Worm (Caenorhabditis elegans) whole organism, L4 larva: ENCODE results near the gene C54D10.4.

Source experiments
- D1046.2 ChIP-seq: fragments of 200-800 bp; sonication (Bioruptor generic); IDR thresholded peaks from 2 replicates; pipeline ENCODE4 v1.3.6; 2022; ENCODE audit warnings: missing genetic modification characterization, missing compliant biosample characterization
- F26F4.8 ChIP-seq: fragments of 200-800 bp; sonication (Bioruptor generic); conservative IDR thresholded peaks from 2 replicates; pipeline ENCODE4 v1.3.6; 2022; ENCODE audit warnings: missing genetic modification characterization, missing compliant biosample characterization
- T20F7.1 ChIP-seq: fragments of 200-800 bp; sonication (Bioruptor generic); optimal IDR thresholded peaks from 2 replicates; lab custom pipeline; 2018; ENCODE audit warnings: mild to moderate bottlenecking, missing genetic modification characterization, missing compliant biosample characterization
- Y48G9A.11 ChIP-seq: fragments of 200-800 bp; sonication (Bioruptor generic); IDR thresholded peaks from 2 replicates; pipeline ENCODE4 v1.3.6; 2022; ENCODE audit warnings: missing genetic modification reagents, missing genetic modification characterization, missing compliant biosample characterization
- ZK337.2 ChIP-seq: fragments of 200-800 bp; sonication (Bioruptor generic); IDR thresholded peaks from 2 replicates; pipeline ENCODE4 v1.3.6; 2022; ENCODE audit warnings: missing genetic modification reagents, missing genetic modification characterization, missing compliant biosample characterization
- ZK546.5 ChIP-seq, 2 experiments: sonication (generic microtip); optimal IDR thresholded peaks; 2 replicates each; lab custom pipeline; 2017; ENCODE audit warnings: missing biosample characterization in 2 of 2, missing genetic modification characterization in 2 of 2
- aha-1 ChIP-seq: fragments of 150-350 bp; peaks from one replicate; lab custom pipeline; 2014; ENCODE audit warnings: missing biosample characterization, missing genetic modification characterization
- aly-2 ChIP-seq: sonication (generic microtip); optimal IDR thresholded peaks from 2 replicates; lab custom pipeline; 2018; ENCODE audit warnings: missing biosample characterization, missing genetic modification characterization
- ceh-20 ChIP-seq: fragments of 200-800 bp; sonication (Bioruptor generic); IDR thresholded peaks from 2 replicates; pipeline ENCODE4 v1.3.6; 2022; ENCODE audit warnings: missing genetic modification reagents, missing genetic modification characterization, missing compliant biosample characterization
- ceh-28 ChIP-seq: fragments of 150-350 bp; optimal IDR thresholded peaks from 2 replicates; lab custom pipeline; 2014; ENCODE audit warnings: missing biosample characterization, missing genetic modification reagents, missing genetic modification characterization
- ces-1 ChIP-seq: fragments of 150-350 bp; sonication (generic microtip); optimal IDR thresholded peaks from 4 replicates; lab custom pipeline; 2014; ENCODE audit warnings: missing biosample characterization, missing genetic modification reagents, missing genetic modification characterization
- daf-12 ChIP-seq: fragments of 150-350 bp; optimal IDR thresholded peaks from 2 replicates; lab custom pipeline; 2014; ENCODE audit warnings: missing biosample characterization, missing genetic modification reagents, missing genetic modification characterization
- daf-16 ChIP-seq, 3 experiments: sonication (generic microtip); optimal IDR thresholded peaks; 2 replicates each; lab custom pipeline; 2016 to 2017; ENCODE audit warnings: missing genetic modification characterization in 3 of 3, missing genetic modification reagents in 3 of 3, mild to moderate bottlenecking in 2 of 3, missing compliant biosample characterization in 2 of 3, missing biosample characterization in 1 of 3, moderate library complexity in 1 of 3
- daf-8 ChIP-seq: fragments of 200-800 bp; sonication (Bioruptor generic); IDR thresholded peaks from 2 replicates; pipeline ENCODE4 v1.3.6; 2022; ENCODE audit warnings: missing genetic modification characterization, missing compliant biosample characterization
- dmd-9 ChIP-seq: fragments of 200-800 bp; sonication (Bioruptor generic); IDR thresholded peaks from 2 replicates; pipeline ENCODE4 v1.3.6; 2022; ENCODE audit warnings: missing genetic modification reagents, missing genetic modification characterization, missing compliant biosample characterization
- dpl-1 ChIP-seq: fragments of 150-350 bp; optimal IDR thresholded peaks from 2 replicates; lab custom pipeline; 2014; ENCODE audit warnings: missing biosample characterization, missing genetic modification reagents, missing genetic modification characterization
- duxl-1 ChIP-seq: sonication (generic microtip); optimal IDR thresholded peaks from 2 replicates; lab custom pipeline; 2016; ENCODE audit warnings: mild to moderate bottlenecking, missing genetic modification characterization, moderate library complexity, missing compliant biosample characterization; ENCODE audit not compliant: poor library complexity
- dve-1 ChIP-seq: sonication (generic microtip); optimal IDR thresholded peaks from 2 replicates; lab custom pipeline; 2017; ENCODE audit warnings: antibody characterized with exemption, mild to moderate bottlenecking, missing genetic modification characterization, missing compliant biosample characterization; ENCODE audit not compliant: insufficient read depth
- hlh-11 ChIP-seq: fragments of 200-800 bp; sonication (Bioruptor generic); optimal IDR thresholded peaks from 2 replicates; lab custom pipeline; 2018; ENCODE audit warnings: mild to moderate bottlenecking, missing genetic modification characterization, missing compliant biosample characterization
- hlh-30 ChIP-seq: sonication (generic microtip); optimal IDR thresholded peaks from 2 replicates; lab custom pipeline; 2017; ENCODE audit warnings: antibody characterized with exemption, mild to moderate bottlenecking, missing genetic modification characterization, missing compliant biosample characterization; ENCODE audit not compliant: insufficient read depth
- jun-1 ChIP-seq: fragments of 150-350 bp; optimal IDR thresholded peaks from 2 replicates; lab custom pipeline; 2014; ENCODE audit warnings: missing biosample characterization, missing genetic modification reagents, missing genetic modification characterization
- lin-1 ChIP-seq: fragments of 200-800 bp; sonication (Bioruptor generic); IDR thresholded peaks from 2 replicates; pipeline ENCODE4 v1.3.6; 2022; ENCODE audit warnings: missing genetic modification reagents, missing genetic modification characterization, missing compliant biosample characterization
- lin-39 ChIP-seq: fragments of 150-350 bp; optimal IDR thresholded peaks from 2 replicates; lab custom pipeline; 2014; ENCODE audit warnings: missing biosample characterization, missing genetic modification reagents, missing genetic modification characterization
- lsy-2 ChIP-seq, 2 experiments: fragments of 150-350 bp in 1 of 2; sonication (generic microtip) in 1 of 2; optimal IDR thresholded peaks; 2 replicates each; lab custom pipeline; 2014 to 2017; ENCODE audit warnings: missing biosample characterization in 2 of 2, missing genetic modification characterization in 2 of 2
- mep-1 ChIP-seq: fragments of 150-350 bp; sonication (generic microtip); optimal IDR thresholded peaks from 3 replicates; lab custom pipeline; 2014; ENCODE audit warnings: missing biosample characterization, missing genetic modification characterization
- mxl-2 ChIP-seq: fragments of 200-800 bp; sonication (Bioruptor generic); conservative IDR thresholded peaks from 2 replicates; pipeline ENCODE4 v1.3.6; 2022; ENCODE audit warnings: missing genetic modification reagents, missing genetic modification characterization, missing compliant biosample characterization
- nhr-102 ChIP-seq: sonication (generic microtip); optimal IDR thresholded peaks from 2 replicates; lab custom pipeline; 2016; ENCODE audit warnings: mild to moderate bottlenecking, missing genetic modification characterization, moderate library complexity, missing compliant biosample characterization
- nhr-28 ChIP-seq: fragments of 150-350 bp; optimal IDR thresholded peaks from 2 replicates; lab custom pipeline; 2014; ENCODE audit warnings: missing biosample characterization, missing genetic modification characterization
- nhr-41 ChIP-seq: fragments of 200-800 bp; sonication (Bioruptor generic); IDR thresholded peaks from 2 replicates; pipeline ENCODE4 v1.3.6; 2022; ENCODE audit warnings: missing genetic modification reagents, missing genetic modification characterization, missing compliant biosample characterization
- nhr-48 ChIP-seq: sonication (generic microtip); optimal IDR thresholded peaks from 2 replicates; lab custom pipeline; 2016; ENCODE audit warnings: mild to moderate bottlenecking, missing genetic modification characterization, missing compliant biosample characterization
- nhr-6 ChIP-seq: fragments of 150-350 bp; optimal IDR thresholded peaks from 2 replicates; lab custom pipeline; 2014; ENCODE audit warnings: missing biosample characterization, missing genetic modification characterization
- nhr-76 ChIP-seq: fragments of 150-350 bp; optimal IDR thresholded peaks from 2 replicates; lab custom pipeline; 2014; ENCODE audit warnings: missing biosample characterization, missing genetic modification characterization
- saeg-2 ChIP-seq: fragments of 200-800 bp; sonication (Bioruptor generic); IDR thresholded peaks from 2 replicates; pipeline ENCODE4 v1.3.6; 2022; ENCODE audit warnings: missing genetic modification reagents, missing genetic modification characterization, missing compliant biosample characterization
- snpc-1.2 ChIP-seq: fragments of 200-800 bp; sonication (Bioruptor generic); IDR thresholded peaks from 2 replicates; pipeline ENCODE4 v1.3.6; 2022; ENCODE audit warnings: missing genetic modification reagents, missing genetic modification characterization, missing compliant biosample characterization
- snpc-4 ChIP-seq: fragments of 150-350 bp; optimal IDR thresholded peaks from 2 replicates; lab custom pipeline; 2014; ENCODE audit warnings: missing biosample characterization, missing genetic modification characterization
- unc-130 ChIP-seq: sonication (generic microtip); optimal IDR thresholded peaks from 2 replicates; lab custom pipeline; 2016; ENCODE audit warnings: missing genetic modification reagents, missing genetic modification characterization, missing compliant biosample characterization
- unc-62 ChIP-seq, 3 experiments: fragments of 150-350 bp in 1 of 3; sonication (generic microtip); optimal IDR thresholded peaks in 2 of 3; peaks in 1 of 3; 1 replicate in 1 of 3; 2 replicates in 2 of 3; lab custom pipeline; 2014 to 2017; ENCODE audit warnings: missing biosample characterization in 3 of 3, missing genetic modification characterization in 3 of 3, missing genetic modification reagents in 3 of 3, missing genotype in 1 of 3
- ztf-7 ChIP-seq: fragments of 150-350 bp; optimal IDR thresholded peaks from 2 replicates; lab custom pipeline; 2014; ENCODE audit warnings: missing biosample characterization, missing genetic modification characterization

Gene C54D10.4

ce11 chrV:12412321-12412720 lies 8.4 kb downstream of the C54D10.4 start:
- TF ChIP-seq dpl-1 (GFP tag; lab: Kevin White, UChicago), result no peak
- TF ChIP-seq unc-62 (GFP tag; optimal IDR thresholded peaks at IDR 0.05 in 1 of 2; lab: Kevin White, UChicago), result peak in 1 of 2 experiments; percentile 80
- TF ChIP-seq unc-62 (tag; optimal IDR thresholded peaks at IDR 0.05; lab: Kevin White, UChicago), result no peak

- TF ChIP-seq dmd-9 (GFP tag; lab: Robert Waterston, UW) (no peak), nhr-28 (tag; lab: Kevin White, UChicago) (peak; percentile 13)
These were observed 8.8 kb downstream of the C54D10.4 start, which contains the start of gene cdr-7 for ce11 chrV:12411909-12412308. TSS of gene cdr-7 (minus strand) at chrV:12412113.

- peak; percentile 11 for TF ChIP-seq dve-1 (tag; lab: Kevin White, UChicago)
- peak; percentile 64 for TF ChIP-seq nhr-48 (tag; lab: Kevin White, UChicago)
- TF ChIP-seq snpc-4, result no peak
- TF ChIP-seq mep-1 (tag; lab: Kevin White, UChicago), result peak; percentile 2
- TF ChIP-seq ztf-7 (tag; lab: Kevin White, UChicago), result peak; percentile 93
- no peak for TF ChIP-seq daf-8 (GFP tag; lab: Robert Waterston, UW)
- TF ChIP-seq hlh-30, result peak; percentile 40
- TF ChIP-seq snpc-1.2 (GFP tag; lab: Robert Waterston, UW), result no peak
- peak; percentile 14 for TF ChIP-seq nhr-28 (tag; lab: Kevin White, UChicago)
- TF ChIP-seq aha-1, result peak; percentile 31
- TF ChIP-seq, all 104 proteins: peak for 7
These were observed 10.2 kb downstream of the C54D10.4 start, which contains the start of gene hrg-2 for ce11 chrV:12410416-12411001. TSS of gene hrg-2 (minus strand) at chrV:12410513.

DNA sequence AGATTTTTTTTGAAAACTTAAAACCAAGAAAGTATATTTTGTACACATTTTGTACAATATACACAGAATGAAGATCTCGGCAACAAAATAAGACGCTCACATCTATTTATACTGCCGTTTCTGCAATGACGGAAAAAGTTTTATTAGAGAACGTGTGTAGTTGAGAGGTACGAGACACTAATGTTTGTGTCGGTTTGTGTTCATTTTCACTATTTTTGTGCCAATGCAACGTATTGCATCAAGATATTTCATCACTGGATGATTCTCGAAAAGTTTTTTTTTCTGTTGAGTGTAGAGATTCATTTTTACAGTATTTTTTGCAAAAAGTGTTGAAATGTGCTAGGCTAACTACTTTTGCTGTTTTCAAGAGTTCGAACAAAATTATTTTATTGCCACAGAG lies 11.7 kb downstream of the C54D10.4 start:
- TF ChIP-seq hlh-11 (tag; lab: Kevin White, UChicago), result peak; percentile 33
- TF ChIP-seq saeg-2 (GFP tag; lab: Robert Waterston, UW), result no peak
- peak; percentile 26 for TF ChIP-seq nhr-6
- TF ChIP-seq jun-1, result no peak
- TF ChIP-seq daf-16 (GFP tag; optimal IDR thresholded peaks at IDR 0.05; lab: Kevin White, UChicago), result peak in 1 of 2 experiments; percentile 21
- peak; percentile 11 for TF ChIP-seq daf-16 (tag; optimal IDR thresholded peaks at IDR 0.05; lab: Kevin White, UChicago)
- no peak for TF ChIP-seq hlh-30
- TF ChIP-seq nhr-28 (tag; lab: Kevin White, UChicago), result peak; percentile 91
- no peak for TF ChIP-seq lin-39 (tag; lab: Kevin White, UChicago)
- TF ChIP-seq lin-1 (GFP tag; lab: Robert Waterston, UW), result no peak
- no peak for TF ChIP-seq Y48G9A.11 (GFP tag; lab: Robert Waterston, UW)
- peak; percentile 14 for TF ChIP-seq dve-1 (tag; lab: Kevin White, UChicago)
- TF ChIP-seq nhr-48 (tag; lab: Kevin White, UChicago), result no peak
- TF ChIP-seq T20F7.1 (GFP tag; lab: Kevin White, UChicago), result peak; percentile 29
- peak in 1 of 2 experiments; percentile 33 for TF ChIP-seq lsy-2 (tag; optimal IDR thresholded peaks at IDR 0.05; lab: Kevin White, UChicago)
- no peak for TF ChIP-seq aly-2 (tag; lab: Kevin White, UChicago)
- TF ChIP-seq ztf-7 (tag; lab: Kevin White, UChicago), result no peak
- TF ChIP-seq mep-1 (tag; lab: Kevin White, UChicago), result peak; percentile 51
- no peak for TF ChIP-seq nhr-41 (GFP tag; lab: Robert Waterston, UW)

ce11 chrV:12408525-12408924 lies 12.2 kb downstream of the C54D10.4 start, which contains the start of gene cdr-4:
TSS of gene cdr-4 (minus strand) at chrV:12408625.
- TF ChIP-seq ZK546.5 (tag; optimal IDR thresholded peaks at IDR 0.05; lab: Kevin White, UChicago) (no peak), ceh-28 (tag; lab: Kevin White, UChicago) (no peak), duxl-1 (tag; lab: Kevin White, UChicago) (no peak)

- TF ChIP-seq unc-130 (GFP tag; lab: Kevin White, UChicago) (no peak), nhr-6 (no peak), D1046.2 (GFP tag; lab: Robert Waterston, UW) (no peak), nhr-48 (tag; lab: Kevin White, UChicago) (no peak), nhr-102 (tag; lab: Kevin White, UChicago) (no peak), daf-12 (tag; lab: Kevin White, UChicago) (no peak), ceh-20 (GFP tag; lab: Robert Waterston, UW) (no peak), ces-1 (GFP tag; lab: Kevin White, UChicago) (no peak), hlh-30 (no peak), F26F4.8 (GFP tag; lab: Robert Waterston, UW) (no peak), ZK337.2 (GFP tag; lab: Robert Waterston, UW) (no peak), nhr-76 (tag; lab: Kevin White, UChicago) (no peak), mxl-2 (GFP tag; lab: Robert Waterston, UW) (no peak), unc-62 (GFP tag; optimal IDR thresholded peaks at IDR 0.05 in 1 of 2; lab: Kevin White, UChicago) (peak in 1 of 2 experiments; percentile 82), unc-62 (tag; optimal IDR thresholded peaks at IDR 0.05; lab: Kevin White, UChicago) (no peak), saeg-2 (GFP tag; lab: Robert Waterston, UW) (no peak)
These were observed 14.2 kb downstream of the C54D10.4 start for ce11 chrV:12406514-12406913.
